Fruit fly (Drosophila melanogaster) whole organism, pupa: ENCODE measurements around the gene CG34107.

ENCODE experiments used
- CG10348 ChIP-seq: fragments of 200-800 bp; sonication (Bioruptor generic); IDR thresholded peaks from 2 replicates; pipeline ENCODE4 v1.3.6; 2022; ENCODE audit warnings: missing biosample characterization, missing genetic modification characterization
- CG12605 ChIP-seq: fragments of 200-800 bp; sonication (Bioruptor generic); IDR thresholded peaks from 2 replicates; pipeline ENCODE4 v1.3.6; 2022; ENCODE audit warnings: missing biosample characterization, missing genetic modification characterization
- CG13204 ChIP-seq: fragments of 200-800 bp; sonication (Bioruptor generic); optimal IDR thresholded peaks from 2 replicates; lab custom pipeline; 2018; ENCODE audit warnings: missing biosample characterization, mild to moderate bottlenecking, missing genetic modification characterization, moderate library complexity
- CG14655 ChIP-seq: fragments of 200-800 bp; sonication (Bioruptor generic); optimal IDR thresholded peaks from 3 replicates; lab custom pipeline; 2017; ENCODE audit warnings: mild to moderate bottlenecking, missing biosample characterization, missing genetic modification reagents, missing genetic modification characterization
- CG15710 ChIP-seq: fragments of 200-800 bp; sonication (Bioruptor generic); optimal IDR thresholded peaks from 2 replicates; lab custom pipeline; 2018; ENCODE audit warnings: missing biosample characterization, mild to moderate bottlenecking, missing genetic modification characterization, moderate library complexity
- CG17806 ChIP-seq: fragments of 200-800 bp; sonication (Bioruptor generic); optimal IDR thresholded peaks from 2 replicates; lab custom pipeline; 2018; ENCODE audit warnings: missing biosample characterization, mild to moderate bottlenecking, missing genetic modification characterization, moderate library complexity
- CG32121 ChIP-seq: fragments of 200-800 bp; sonication (Bioruptor generic); IDR thresholded peaks from 2 replicates; pipeline ENCODE4 v1.3.6; 2022; ENCODE audit warnings: missing biosample characterization, missing genetic modification characterization
- CG34367 ChIP-seq: fragments of 200-800 bp; sonication (Bioruptor generic); optimal IDR thresholded peaks from 2 replicates; lab custom pipeline; 2018; ENCODE audit warnings: missing biosample characterization, mild to moderate bottlenecking, missing genetic modification characterization
- CG4496 ChIP-seq: fragments of 200-800 bp; sonication (Bioruptor generic); IDR thresholded peaks from 3 replicates; pipeline ENCODE4 v1.3.6; 2022; ENCODE audit warnings: missing biosample characterization, missing genetic modification characterization
- CG8159 ChIP-seq: fragments of 200-800 bp; sonication (Bioruptor generic); optimal IDR thresholded peaks from 3 replicates; lab custom pipeline; 2018; ENCODE audit warnings: missing biosample characterization, mild to moderate bottlenecking, missing genetic modification characterization, moderate library complexity
- CG8301 ChIP-seq: fragments of 200-800 bp; sonication (Bioruptor generic); optimal IDR thresholded peaks from 2 replicates; lab custom pipeline; 2018; ENCODE audit warnings: missing biosample characterization, mild to moderate bottlenecking, missing genetic modification characterization
- CG9948 ChIP-seq: fragments of 200-800 bp; sonication (Bioruptor generic); optimal IDR thresholded peaks from 2 replicates; lab custom pipeline; 2018; ENCODE audit warnings: missing biosample characterization, mild to moderate bottlenecking, missing genetic modification characterization, moderate library complexity
- D1 ChIP-seq: fragments of 200-800 bp; sonication (Bioruptor generic); optimal IDR thresholded peaks from 2 replicates; lab custom pipeline; 2018; ENCODE audit warnings: missing biosample characterization, mild to moderate bottlenecking, missing genetic modification characterization, moderate library complexity
- EcR ChIP-seq: fragments of 200-800 bp; sonication (Bioruptor generic); optimal IDR thresholded peaks from 3 replicates; lab custom pipeline; 2019; ENCODE audit warnings: missing biosample characterization, missing genetic modification characterization, mild to moderate bottlenecking, moderate library complexity, missing genetic modification reagents
- Ets98B ChIP-seq: fragments of 200-800 bp; sonication (Bioruptor generic); IDR thresholded peaks from 2 replicates; pipeline ENCODE4 v1.3.6; 2022; ENCODE audit warnings: missing biosample characterization, missing genetic modification characterization
- Pif1A ChIP-seq: fragments of 200-800 bp; sonication (Bioruptor generic); optimal IDR thresholded peaks from 3 replicates; lab custom pipeline; 2016; ENCODE audit warnings: missing biosample characterization, missing genetic modification characterization
- Pif1B ChIP-seq: fragments of 200-800 bp; sonication (Bioruptor generic); optimal IDR thresholded peaks from 3 replicates; lab custom pipeline; 2016; ENCODE audit warnings: missing biosample characterization, missing genetic modification characterization
- Snoo ChIP-seq: fragments of 200-800 bp; sonication (Bioruptor generic); optimal IDR thresholded peaks from 3 replicates; lab custom pipeline; 2017; ENCODE audit warnings: missing biosample characterization, mild to moderate bottlenecking, missing genetic modification characterization, inconsistent platforms
- fd96Ca ChIP-seq: fragments of 200-800 bp; sonication (Bioruptor generic); IDR thresholded peaks from 3 replicates; pipeline ENCODE4 v1.3.6; 2022; ENCODE audit warnings: missing biosample characterization, missing genetic modification characterization
- gl ChIP-seq: fragments of 200-800 bp; sonication (Bioruptor generic); optimal IDR thresholded peaks from 2 replicates; lab custom pipeline; 2018; ENCODE audit warnings: missing biosample characterization, mild to moderate bottlenecking, missing genetic modification characterization
- rn ChIP-seq: fragments of 200-800 bp; sonication (Bioruptor generic); IDR thresholded peaks from 2 replicates; pipeline ENCODE4 v1.3.6; 2022; ENCODE audit warnings: missing biosample characterization, missing genetic modification characterization

The CG34107 gene

dm6 chr3R:10251846-10252245 is 27.1 kb downstream of the CG34107 start:
- TF ChIP-seq CG12605 (GFP tag; lab: Robert Waterston, UW) (no peak), Ets98B (GFP tag; lab: Robert Waterston, UW) (no peak), Pif1A (GFP tag; lab: Kevin White, UChicago) (no peak), fd96Ca (no peak), CG15710 (tag; lab: Kevin White, UChicago) (no peak), gl (no peak), CG17806 (tag; lab: Kevin White, UChicago) (no peak), CG14655 (GFP tag; lab: Kevin White, UChicago) (no peak), CG34367 (tag; lab: Kevin White, UChicago) (no peak), CG8301 (no peak), CG8159 (no peak), CG9948 (tag; lab: Kevin White, UChicago) (no peak), CG13204 (GFP tag; lab: Kevin White, UChicago) (no peak), CG4496 (GFP tag; lab: Robert Waterston, UW) (no peak)

DNA sequence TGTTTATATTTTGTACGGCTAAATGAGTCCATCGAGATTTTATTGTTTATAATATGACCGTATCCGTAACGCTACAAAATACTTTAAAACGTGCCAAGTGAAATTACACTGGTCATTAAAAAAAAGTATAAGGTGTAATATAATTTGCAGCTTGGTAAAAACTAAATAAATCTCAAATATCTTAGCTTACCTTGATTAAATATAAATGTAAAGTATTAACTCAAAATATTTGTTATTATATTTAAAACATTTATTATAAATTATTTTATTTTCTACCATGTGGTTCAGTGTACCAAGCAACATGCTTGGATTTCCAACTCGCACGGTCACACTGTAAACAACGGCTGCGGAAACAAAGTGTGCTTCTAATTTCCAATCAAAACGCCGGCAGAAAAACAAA is 37.1 kb downstream of the CG34107 start, which contains the start of the genes Sirt6 and pont:
Sirt6 (minus strand) TSS at position 50 of the 400 bp plus-strand sequence.
pont (plus strand) TSS at position 324 of the 400 bp plus-strand sequence.
- TF ChIP-seq CG8159: peak; percentile 97
- TF ChIP-seq Pif1B: peak; percentile 72
- peak; percentile 33 for TF ChIP-seq CG13204 (GFP tag; lab: Kevin White, UChicago)
- TF ChIP-seq CG15710 (tag; lab: Kevin White, UChicago): peak; percentile 96
- no peak for TF ChIP-seq rn (GFP tag; lab: Robert Waterston, UW)
- TF ChIP-seq CG8301: peak; percentile 91
- TF ChIP-seq CG9948 (tag; lab: Kevin White, UChicago): peak; percentile 96
- TF ChIP-seq D1 (tag; lab: Kevin White, UChicago): peak; percentile 88
- TF ChIP-seq CG14655 (GFP tag; lab: Kevin White, UChicago): peak; percentile 94
- peak; percentile 92 for TF ChIP-seq Snoo
- peak; percentile 62 for TF ChIP-seq gl
- no peak for TF ChIP-seq CG32121 (GFP tag; lab: Robert Waterston, UW)
- no peak for TF ChIP-seq fd96Ca
- TF ChIP-seq CG17806 (tag; lab: Kevin White, UChicago): peak; percentile 95
- TF ChIP-seq Ets98B (GFP tag; lab: Robert Waterston, UW): no peak
- TF ChIP-seq CG12605 (GFP tag; lab: Robert Waterston, UW): no peak
- peak; percentile 41 for TF ChIP-seq EcR
- TF ChIP-seq CG34367 (tag; lab: Kevin White, UChicago): peak; percentile 91
- peak; percentile 69 for TF ChIP-seq Pif1A (GFP tag; lab: Kevin White, UChicago)

DNA sequence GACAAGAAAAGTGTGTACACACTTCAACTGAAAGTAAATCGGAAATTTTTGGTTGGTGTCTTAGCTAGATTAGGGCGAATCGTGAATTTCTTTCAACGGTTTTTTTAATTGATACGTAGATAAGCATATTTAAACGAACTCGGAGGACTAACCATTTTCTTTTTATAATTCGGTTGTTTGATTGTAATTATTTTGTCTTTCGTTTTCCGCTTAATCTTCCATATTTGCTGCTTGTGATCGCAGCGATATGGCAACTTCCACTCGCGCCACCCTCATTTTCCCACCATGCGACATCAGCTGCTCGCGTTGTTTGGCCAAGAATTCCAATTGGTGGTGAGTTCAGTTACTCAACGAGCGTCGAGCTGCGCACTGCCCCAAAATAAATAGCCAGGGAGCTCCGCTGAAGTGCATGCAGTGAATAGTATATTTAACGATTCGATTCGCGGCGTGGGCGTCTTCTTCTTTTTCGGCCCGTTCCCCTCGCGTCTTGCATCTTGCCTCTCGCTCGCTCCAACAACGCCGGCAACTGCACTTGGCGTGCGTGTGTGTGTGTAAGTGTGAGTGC is 39.3 kb downstream of the CG34107 start, which contains the start of gene Nuak:
Nuak (plus strand) TSS at position 335 of the 565 bp plus-strand sequence.
- TF ChIP-seq EcR (peak; percentile 30), CG8159 (peak; percentile 71), CG34367 (tag; lab: Kevin White, UChicago) (peak; percentile 59), CG4496 (GFP tag; lab: Robert Waterston, UW) (no peak), D1 (tag; lab: Kevin White, UChicago) (peak; percentile 5), CG12605 (GFP tag; lab: Robert Waterston, UW) (no peak), Ets98B (GFP tag; lab: Robert Waterston, UW) (no peak), CG32121 (GFP tag; lab: Robert Waterston, UW) (no peak), rn (GFP tag; lab: Robert Waterston, UW) (no peak), CG9948 (tag; lab: Kevin White, UChicago) (peak; percentile 60), CG10348 (GFP tag; lab: Robert Waterston, UW) (no peak), CG8301 (peak; percentile 69), Pif1B (peak; percentile 83), Pif1A (GFP tag; lab: Kevin White, UChicago) (peak; percentile 85), CG14655 (GFP tag; lab: Kevin White, UChicago) (peak; percentile 65), CG13204 (GFP tag; lab: Kevin White, UChicago) (peak; percentile 69), fd96Ca (no peak), Snoo (peak; percentile 73), CG17806 (tag; lab: Kevin White, UChicago) (peak; percentile 74), gl (no peak), CG15710 (tag; lab: Kevin White, UChicago) (peak; percentile 86)

DNA sequence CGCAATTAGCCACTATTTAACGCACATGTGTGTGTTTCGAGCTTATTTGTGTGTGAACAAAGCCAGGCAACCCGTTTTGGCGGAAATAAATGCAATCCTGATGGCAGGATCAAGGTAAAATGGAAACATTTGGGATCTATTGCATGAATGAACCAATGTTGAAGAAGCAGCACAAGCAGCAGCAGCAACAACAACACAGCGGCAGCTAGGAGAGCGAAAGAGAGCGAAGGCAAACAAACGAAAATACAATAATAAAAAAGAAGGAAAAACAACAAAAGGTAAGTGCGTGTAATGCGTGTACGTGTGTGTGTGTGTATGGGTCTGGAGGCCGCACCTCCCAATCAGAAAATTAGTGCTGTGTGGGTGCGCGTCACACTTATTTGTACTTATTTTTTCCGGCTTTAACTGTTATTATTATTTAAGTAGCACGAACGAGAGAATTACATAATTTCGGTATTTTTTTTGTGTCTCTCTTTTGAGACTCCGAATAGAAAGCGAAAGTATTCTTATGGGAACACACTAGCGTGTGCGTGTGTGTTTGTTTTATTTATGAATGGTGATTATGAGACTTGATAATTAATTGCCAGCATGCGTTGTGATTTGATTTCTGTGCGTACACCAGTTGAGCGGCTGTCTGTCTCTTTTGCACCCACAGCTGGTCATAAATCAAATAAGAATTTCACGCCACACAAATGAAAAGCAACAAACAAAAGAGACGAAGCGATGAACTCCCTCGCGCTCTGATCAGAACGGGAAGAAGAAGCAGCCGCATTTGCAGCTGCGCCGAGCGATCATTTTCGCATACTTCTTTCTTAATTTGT is 40.1 kb downstream of the CG34107 start:
- TF ChIP-seq CG9948 (tag; lab: Kevin White, UChicago) (no peak), CG15710 (tag; lab: Kevin White, UChicago) (no peak), EcR (peak; percentile 49)
- TF ChIP-seq, all 21 proteins: peak for 1

DNA sequence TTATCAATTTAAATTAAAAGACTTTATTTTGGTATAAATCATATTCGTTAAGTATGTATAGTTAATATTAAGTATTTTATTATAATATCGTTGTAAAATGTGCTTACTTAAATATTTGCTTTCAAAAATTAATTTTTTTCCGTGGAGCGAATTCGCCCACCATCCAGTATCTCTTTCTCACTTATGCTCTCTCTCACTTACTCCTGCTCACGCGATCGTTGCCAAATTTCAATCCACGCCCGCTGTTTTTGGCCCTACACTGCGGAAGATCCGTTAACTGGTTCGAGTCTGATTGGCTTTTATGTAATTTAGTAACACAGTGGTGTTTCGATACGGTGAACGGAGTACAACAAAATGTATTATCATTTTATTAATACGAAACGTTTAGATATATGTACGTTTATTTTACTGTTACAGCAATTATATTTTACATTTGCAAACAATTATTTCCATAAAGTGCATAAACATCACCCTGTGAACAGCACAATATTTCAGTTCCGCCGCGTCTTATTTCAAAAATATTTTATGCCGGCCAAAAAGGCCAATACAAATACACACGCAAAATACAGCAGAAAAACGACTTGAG is 40.9 kb downstream of the CG34107 start:
- TF ChIP-seq D1 (tag; lab: Kevin White, UChicago) (no peak), Snoo (peak; percentile 80), CG10348 (GFP tag; lab: Robert Waterston, UW) (no peak), CG15710 (tag; lab: Kevin White, UChicago) (peak; percentile 1), gl (no peak), rn (GFP tag; lab: Robert Waterston, UW) (no peak; the same call in 1 of the 2 replicates), CG13204 (GFP tag; lab: Kevin White, UChicago) (no peak), Pif1B (peak; percentile 39), CG9948 (tag; lab: Kevin White, UChicago) (peak; percentile 10), CG17806 (tag; lab: Kevin White, UChicago) (peak; percentile 18), EcR (no peak), fd96Ca (no peak; the same call in 2 of the 3 replicates), CG32121 (GFP tag; lab: Robert Waterston, UW) (peak; percentile 77; the same call in 1 of the 2 replicates), CG8159 (peak; percentile 48), CG8301 (peak; percentile 13), Ets98B (GFP tag; lab: Robert Waterston, UW) (peak; percentile 55), CG4496 (GFP tag; lab: Robert Waterston, UW) (peak; percentile 46), CG12605 (GFP tag; lab: Robert Waterston, UW) (no peak), CG14655 (GFP tag; lab: Kevin White, UChicago) (peak; percentile 51), CG34367 (tag; lab: Kevin White, UChicago) (no peak), Pif1A (GFP tag; lab: Kevin White, UChicago) (peak; percentile 34)
